Fruit fly (Drosophila melanogaster) whole organism, embryonic: ENCODE data around the gene hop.
A peak's percentile ranks its signal among the peaks of the same experiment; 100 is the strongest.

ENCODE experiments used
- Abd-B ChIP-seq: fragments of 200-800 bp; sonication (Bioruptor generic); optimal IDR thresholded peaks from 2 replicates; lab custom pipeline; 2018; ENCODE audit warnings: missing biosample characterization, mild to moderate bottlenecking, missing genetic modification characterization, moderate library complexity
- B-H2 ChIP-seq: fragments of 200-800 bp; sonication (Bioruptor generic); optimal IDR thresholded peaks from 2 replicates; lab custom pipeline; 2018; ENCODE audit warnings: missing biosample characterization, mild to moderate bottlenecking, missing genetic modification characterization
- BEAF-32 ChIP-seq: fragments of 200-800 bp; sonication (Bioruptor generic); optimal IDR thresholded peaks from 3 replicates; lab custom pipeline; 2017; ENCODE audit warnings: missing biosample characterization, missing genetic modification characterization, mild to moderate bottlenecking, moderate library complexity, missing genetic modification reagents
- Bdp1 ChIP-seq: fragments of 200-800 bp; sonication (Bioruptor generic); optimal IDR thresholded peaks from 3 replicates; lab custom pipeline; 2016; ENCODE audit warnings: missing biosample characterization, missing genetic modification characterization
- CG10543 ChIP-seq: fragments of 200-800 bp; sonication (Bioruptor generic); optimal IDR thresholded peaks from 3 replicates; lab custom pipeline; 2017; ENCODE audit warnings: missing biosample characterization, mild to moderate bottlenecking, missing genetic modification characterization, moderate library complexity
- CG14050 ChIP-seq: fragments of 200-800 bp; sonication (Bioruptor generic); IDR thresholded peaks from 3 replicates; pipeline ENCODE4 v1.3.6; 2022; ENCODE audit warnings: missing biosample characterization, missing genetic modification characterization
- CG14667 ChIP-seq: fragments of 200-800 bp; sonication (Bioruptor generic); IDR thresholded peaks from 2 replicates; pipeline ENCODE4 v1.3.6; 2022; ENCODE audit warnings: missing biosample characterization, missing genetic modification characterization
- CG14860 ChIP-seq: fragments of 200-800 bp; sonication (Bioruptor generic); IDR thresholded peaks from 3 replicates; pipeline ENCODE4 v1.3.6; 2022; ENCODE audit warnings: missing biosample characterization, missing genetic modification characterization; ENCODE audit not compliant: partially characterized antibody
- CG15514 ChIP-seq: fragments of 200-800 bp; sonication (Bioruptor generic); optimal IDR thresholded peaks from 3 replicates; lab custom pipeline; 2017; ENCODE audit warnings: missing biosample characterization, missing genetic modification characterization, mild to moderate bottlenecking, moderate library complexity, missing genetic modification reagents
- CG15696 ChIP-seq: fragments of 200-800 bp; sonication (Bioruptor generic); optimal IDR thresholded peaks from 2 replicates; lab custom pipeline; 2019; ENCODE audit warnings: missing biosample characterization, mild to moderate bottlenecking, missing genetic modification characterization, moderate library complexity
- CG16863 ChIP-seq: fragments of 200-800 bp; sonication (Bioruptor generic); optimal IDR thresholded peaks from 3 replicates; lab custom pipeline; 2016; ENCODE audit warnings: missing biosample characterization, missing genetic modification characterization
- CG17385 ChIP-seq: fragments of 200-800 bp; sonication (Bioruptor generic); optimal IDR thresholded peaks from 3 replicates; lab custom pipeline; 2018; ENCODE audit warnings: missing biosample characterization, mild to moderate bottlenecking, missing genetic modification characterization
- CG18619 ChIP-seq: fragments of 200-800 bp; sonication (Bioruptor generic); optimal IDR thresholded peaks from 3 replicates; lab custom pipeline; 2017; ENCODE audit warnings: missing biosample characterization, mild to moderate bottlenecking, missing genetic modification characterization
- CG18764 ChIP-seq: fragments of 200-800 bp; sonication (Bioruptor generic); optimal IDR thresholded peaks from 3 replicates; lab custom pipeline; 2016; ENCODE audit warnings: missing biosample characterization, missing genetic modification characterization
- CG2199 ChIP-seq: fragments of 200-800 bp; sonication (Bioruptor generic); IDR thresholded peaks from 3 replicates; pipeline ENCODE4 v1.3.6; 2022; ENCODE audit warnings: missing biosample characterization, missing genetic modification characterization
- CG2678 ChIP-seq: fragments of 200-800 bp; sonication (Bioruptor generic); optimal IDR thresholded peaks from 3 replicates; lab custom pipeline; 2019; ENCODE audit warnings: missing biosample characterization, mild to moderate bottlenecking, missing genetic modification characterization, moderate library complexity
- CG32772 ChIP-seq: fragments of 200-800 bp; sonication (Bioruptor generic); IDR thresholded peaks from 2 replicates; pipeline ENCODE4 v1.3.6; 2022; ENCODE audit warnings: missing biosample characterization, missing genetic modification characterization
- CG33213 ChIP-seq: fragments of 200-800 bp; sonication (Bioruptor generic); optimal IDR thresholded peaks from 3 replicates; lab custom pipeline; 2016; ENCODE audit warnings: missing biosample characterization, missing genetic modification characterization
- CG34376 ChIP-seq: fragments of 200-800 bp; sonication (Bioruptor generic); optimal IDR thresholded peaks from 2 replicates; lab custom pipeline; 2018; ENCODE audit warnings: missing biosample characterization, mild to moderate bottlenecking, missing genetic modification characterization
- CG34422 ChIP-seq: fragments of 200-800 bp; sonication (Bioruptor generic); IDR thresholded peaks from 3 replicates; pipeline ENCODE4 v1.3.6; 2022; ENCODE audit warnings: missing biosample characterization, missing genetic modification characterization
- CG3838 ChIP-seq: fragments of 200-800 bp; sonication (Bioruptor generic); optimal IDR thresholded peaks from 3 replicates; lab custom pipeline; 2016; ENCODE audit warnings: missing biosample characterization, missing genetic modification characterization
- CG6175 ChIP-seq: fragments of 200-800 bp; sonication (Bioruptor generic); IDR thresholded peaks from 3 replicates; pipeline ENCODE4 v1.3.6; 2022; ENCODE audit warnings: missing biosample characterization, missing genetic modification characterization
- CG6765 ChIP-seq: fragments of 200-800 bp; sonication (Bioruptor generic); optimal IDR thresholded peaks from 3 replicates; lab custom pipeline; 2017; ENCODE audit warnings: missing biosample characterization, mild to moderate bottlenecking, missing genetic modification characterization
- CG7357 ChIP-seq: fragments of 200-800 bp; sonication (Bioruptor generic); IDR thresholded peaks from 3 replicates; pipeline ENCODE4 v1.3.6; 2022; ENCODE audit warnings: missing biosample characterization, missing genetic modification characterization
- CG8924 ChIP-seq: fragments of 200-800 bp; optimal IDR thresholded peaks from 3 replicates; lab custom pipeline; 2019; ENCODE audit warnings: missing biosample characterization, mild to moderate bottlenecking, missing genetic modification characterization, moderate library complexity
- CG9876 ChIP-seq: fragments of 200-800 bp; sonication (Bioruptor generic); optimal IDR thresholded peaks from 2 replicates; lab custom pipeline; 2016; ENCODE audit warnings: missing biosample characterization, missing genetic modification characterization
- CG9932 ChIP-seq: fragments of 200-800 bp; sonication (Bioruptor generic); IDR thresholded peaks from 2 replicates; pipeline ENCODE4 v1.3.6; 2022; ENCODE audit warnings: missing biosample characterization, missing genetic modification characterization
- Doc3 ChIP-seq: fragments of 200-800 bp; sonication (Bioruptor generic); IDR thresholded peaks from 3 replicates; pipeline ENCODE4 v1.3.6; 2022; ENCODE audit warnings: missing biosample characterization, missing genetic modification characterization; ENCODE audit not compliant: partially characterized antibody
- Nf-YB ChIP-seq: fragments of 200-800 bp; sonication (Bioruptor generic); optimal IDR thresholded peaks from 3 replicates; lab custom pipeline; 2019; ENCODE audit warnings: missing biosample characterization, mild to moderate bottlenecking, missing genetic modification characterization, moderate library complexity
- Oaz ChIP-seq: fragments of 200-800 bp; sonication (Bioruptor generic); IDR thresholded peaks from 2 replicates; pipeline ENCODE4 v1.3.6; 2022; ENCODE audit warnings: missing biosample characterization, missing genetic modification characterization
- Pdp1 ChIP-seq, 2 experiments: fragments of 200-800 bp; sonication (Bioruptor generic); optimal IDR thresholded peaks; 3 replicates each; lab custom pipeline; 2016; ENCODE audit warnings: missing biosample characterization in 2 of 2, missing genetic modification characterization in 2 of 2, mild to moderate bottlenecking in 1 of 2, moderate library complexity in 1 of 2
- Ravus ChIP-seq: fragments of 200-800 bp; sonication (Bioruptor generic); IDR thresholded peaks from 2 replicates; pipeline ENCODE4 v1.3.6; 2022; ENCODE audit warnings: missing biosample characterization, missing genetic modification characterization
- Side ChIP-seq: fragments of 200-800 bp; sonication (Bioruptor generic); optimal IDR thresholded peaks from 2 replicates; lab custom pipeline; 2016; ENCODE audit warnings: missing biosample characterization, missing genetic modification characterization
- Sox102F ChIP-seq: fragments of 200-800 bp; sonication (Bioruptor generic); optimal IDR thresholded peaks from 2 replicates; lab custom pipeline; 2018; ENCODE audit warnings: missing biosample characterization, mild to moderate bottlenecking, missing genetic modification characterization, moderate library complexity
- ac ChIP-seq: fragments of 200-800 bp; sonication (Bioruptor generic); optimal IDR thresholded peaks from 3 replicates; lab custom pipeline; 2017; ENCODE audit warnings: missing biosample characterization, mild to moderate bottlenecking, missing genetic modification characterization
- ato ChIP-seq: fragments of 200-800 bp; sonication (Bioruptor generic); IDR thresholded peaks from 2 replicates; pipeline ENCODE4 v1.3.6; 2022; ENCODE audit warnings: missing biosample characterization, missing genetic modification characterization; ENCODE audit not compliant: partially characterized antibody
- dmrt99B ChIP-seq: fragments of 200-800 bp; sonication (Bioruptor generic); optimal IDR thresholded peaks from 2 replicates; lab custom pipeline; 2018; ENCODE audit warnings: missing biosample characterization, mild to moderate bottlenecking, missing genetic modification characterization, moderate library complexity
- dysf ChIP-seq: fragments of 200-800 bp; sonication (Bioruptor generic); IDR thresholded peaks from 3 replicates; pipeline ENCODE4 v1.3.6; 2022; ENCODE audit warnings: missing biosample characterization, missing genetic modification characterization
- esg ChIP-seq: fragments of 200-800 bp; sonication (Bioruptor generic); conservative IDR thresholded peaks from 2 replicates; pipeline ENCODE4 v1.3.6; 2022; ENCODE audit warnings: missing biosample characterization, missing genetic modification characterization
- gcm ChIP-seq: fragments of 200-800 bp; sonication (Bioruptor generic); optimal IDR thresholded peaks from 2 replicates; lab custom pipeline; 2019; ENCODE audit warnings: missing biosample characterization, mild to moderate bottlenecking, missing genetic modification characterization, moderate library complexity
- gsb-n ChIP-seq: fragments of 200-800 bp; sonication (Bioruptor generic); optimal IDR thresholded peaks from 3 replicates; lab custom pipeline; 2018; ENCODE audit warnings: missing biosample characterization, mild to moderate bottlenecking, missing genetic modification characterization
- ham ChIP-seq: fragments of 200-800 bp; sonication (Bioruptor generic); IDR thresholded peaks from 2 replicates; pipeline ENCODE4 v1.3.6; 2022; ENCODE audit warnings: missing biosample characterization, missing genetic modification characterization
- kah ChIP-seq: fragments of 200-800 bp; sonication (Bioruptor generic); optimal IDR thresholded peaks from 2 replicates; lab custom pipeline; 2018; ENCODE audit warnings: missing biosample characterization, mild to moderate bottlenecking, missing genetic modification characterization
- ken ChIP-seq: fragments of 200-800 bp; sonication (Bioruptor generic); IDR thresholded peaks from 3 replicates; pipeline ENCODE4 v1.3.6; 2022; ENCODE audit warnings: missing biosample characterization, missing genetic modification characterization
- lov ChIP-seq, 2 experiments: fragments of 200-800 bp in 1 of 2; fragments of >200 bp in 1 of 2; sonication (Bioruptor generic) in 1 of 2; IDR thresholded peaks in 1 of 2; optimal IDR thresholded peaks in 1 of 2; 2 replicates in 1 of 2; 3 replicates in 1 of 2; pipeline versions ENCODE4 v1.3.6 to Lab custom; 2017 to 2022; ENCODE audit warnings: missing biosample characterization in 1 of 2, missing genetic modification characterization in 1 of 2
- pita ChIP-seq: fragments of 200-800 bp; sonication (Bioruptor generic); optimal IDR thresholded peaks from 2 replicates; lab custom pipeline; 2017; ENCODE audit warnings: missing biosample characterization, mild to moderate bottlenecking, missing genetic modification characterization
- sr ChIP-seq: fragments of 200-800 bp; sonication (Bioruptor generic); IDR thresholded peaks from 3 replicates; pipeline ENCODE4 v1.3.6; 2022; ENCODE audit warnings: missing biosample characterization, missing genetic modification characterization
- ssp ChIP-seq: fragments of 200-800 bp; sonication (Bioruptor generic); IDR thresholded peaks from 2 replicates; pipeline ENCODE4 v1.3.6; 2022; ENCODE audit warnings: missing biosample characterization, missing genetic modification characterization
- toy ChIP-seq: fragments of 200-800 bp; sonication (Bioruptor generic); IDR thresholded peaks from 2 replicates; pipeline ENCODE4 v1.3.6; 2022; ENCODE audit warnings: missing biosample characterization, missing genetic modification characterization
- zen ChIP-seq: fragments of 200-800 bp; sonication (Bioruptor generic); optimal IDR thresholded peaks from 3 replicates; lab custom pipeline; 2018; ENCODE audit warnings: missing biosample characterization, mild to moderate bottlenecking, missing genetic modification characterization, moderate library complexity

Gene hop

DNA sequence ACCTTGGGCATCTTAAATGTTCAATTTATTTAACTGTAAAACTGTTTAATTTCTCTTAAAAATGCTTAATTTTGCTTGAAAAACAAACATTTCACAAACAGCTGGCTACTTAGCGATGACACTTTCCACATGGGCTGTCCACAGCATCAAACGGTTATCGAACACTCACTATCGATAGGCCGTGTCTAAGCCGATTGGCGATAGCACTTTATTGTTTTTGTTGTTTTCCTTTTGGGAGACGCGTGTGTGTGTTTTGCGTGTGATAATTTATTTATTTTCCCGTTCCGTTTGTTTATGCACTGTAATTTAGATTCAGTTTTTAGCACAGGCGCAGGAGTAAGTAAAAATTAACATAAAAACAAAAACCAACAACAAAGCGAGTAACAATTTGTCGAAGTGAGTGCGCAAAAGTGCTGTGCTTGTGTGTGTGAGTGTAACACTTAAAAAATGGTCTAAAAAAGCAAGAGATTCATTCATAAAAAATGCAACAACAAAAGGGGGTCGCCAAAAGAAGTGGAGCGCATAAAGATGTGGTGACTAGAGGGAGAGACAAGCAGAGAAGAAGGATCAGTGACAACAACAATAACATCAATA is 42.6 kb downstream of the hop start, which contains the start of gene Gapvd1 (continued):
- TF ChIP-seq CG14050 (no peak), Abd-B (no peak), CG7357 (GFP tag; lab: Robert Waterston, UW) (no peak), ato (peak; percentile 82), CG32772 (GFP tag; lab: Robert Waterston, UW) (no peak), Doc3 (peak; percentile 75), Pdp1 (GFP tag; optimal IDR thresholded peaks at IDR 0.05; lab: Kevin White, UChicago) (peak in 1 of 2 experiments; percentile 16), CG10543 (GFP tag; lab: Kevin White, UChicago) (no peak), CG14667 (GFP tag; lab: Robert Waterston, UW) (no peak), Ravus (GFP tag; lab: Robert Waterston, UW) (no peak), CG6175 (GFP tag; lab: Robert Waterston, UW) (no peak), CG33213 (no peak), ac (GFP tag; lab: Kevin White, UChicago) (no peak), CG3838 (GFP tag; lab: Kevin White, UChicago) (no peak), CG2678 (tag; lab: Kevin White, UChicago) (peak; percentile 7), ken (GFP tag; lab: Robert Waterston, UW) (0 out of 3 replicates have a peak, but pooled peaks have one; percentile 18), Bdp1 (GFP tag; lab: Kevin White, UChicago) (no peak), Sox102F (GFP tag; lab: Kevin White, UChicago) (no peak), toy (no peak), CG16863 (GFP tag; lab: Kevin White, UChicago) (no peak), zen (no peak), CG9876 (GFP tag; lab: Kevin White, UChicago) (no peak), CG14860 (GFP tag; lab: Robert Waterston, UW) (peak; percentile 80), CG34422 (GFP tag; lab: Robert Waterston, UW) (no peak), dmrt99B (tag; lab: Kevin White, UChicago) (no peak), esg (no peak), Oaz (GFP tag; lab: Robert Waterston, UW) (no peak), pita (no peak), CG17385 (GFP tag; lab: Kevin White, UChicago) (no peak), gsb-n (no peak), CG34376 (no peak), CG18764 (GFP tag; lab: Kevin White, UChicago) (no peak), CG9932 (GFP tag; lab: Robert Waterston, UW) (peak; percentile 65; the same call in 1 of the 2 replicates), lov (optimal IDR thresholded peaks at IDR 0.05; lab: Kevin White, UChicago) (no peak), lov (GFP tag; IDR thresholded peaks at IDR 0.05; lab: Robert Waterston, UW) (no peak), CG8924 (tag; lab: Kevin White, UChicago) (peak; percentile 47), ssp (no peak), ham (no peak), BEAF-32 (peak; percentile 84), CG6765 (GFP tag; lab: Kevin White, UChicago) (no peak), kah (GFP tag; lab: Kevin White, UChicago) (no peak), Side (GFP tag; lab: Kevin White, UChicago) (no peak), CG2199 (GFP tag; lab: Robert Waterston, UW) (no peak), CG15696 (tag; lab: Kevin White, UChicago) (no peak), sr (GFP tag; lab: Robert Waterston, UW) (no peak), Nf-YB (GFP tag; lab: Kevin White, UChicago) (no peak), CG15514 (GFP tag; lab: Kevin White, UChicago) (peak; percentile 67), dysf (GFP tag; lab: Robert Waterston, UW) (no peak), gcm (GFP tag; lab: Kevin White, UChicago) (no peak), B-H2 (GFP tag; lab: Kevin White, UChicago) (no peak), CG18619 (GFP tag; lab: Kevin White, UChicago) (no peak)
